Worm (Caenorhabditis elegans) whole organism, late embryonic: ENCODE measurements around the gene clp-7.

Source experiments
- C08G9.2 ChIP-seq: sonication (generic microtip); optimal IDR thresholded peaks from 2 replicates; lab custom pipeline; 2016; ENCODE audit warnings: mild to moderate bottlenecking, missing genetic modification characterization, moderate library complexity, missing compliant biosample characterization
- F13H6.1 ChIP-seq: sonication (generic microtip); optimal IDR thresholded peaks from 2 replicates; lab custom pipeline; 2016; ENCODE audit warnings: missing genetic modification characterization, missing compliant biosample characterization
- K09A11.1 ChIP-seq: sonication (generic microtip); optimal IDR thresholded peaks from 2 replicates; lab custom pipeline; 2017; ENCODE audit warnings: antibody characterized with exemption, mild to moderate bottlenecking, missing genetic modification characterization, missing compliant biosample characterization; ENCODE audit not compliant: insufficient read depth
- T23F11.4 ChIP-seq: fragments of 200-800 bp; sonication (Bioruptor generic); optimal IDR thresholded peaks from 2 replicates; lab custom pipeline; 2018; ENCODE audit warnings: mild to moderate bottlenecking, missing genetic modification characterization, missing compliant biosample characterization
- Y22D7AL.16 ChIP-seq: sonication (generic microtip); optimal IDR thresholded peaks from 2 replicates; lab custom pipeline; 2016; ENCODE audit warnings: missing genetic modification characterization, missing compliant biosample characterization
- ahr-1 ChIP-seq: sonication (generic microtip); optimal IDR thresholded peaks from 2 replicates; lab custom pipeline; 2016; ENCODE audit warnings: missing genetic modification characterization, missing compliant biosample characterization
- ama-1 ChIP-seq: fragments of 150-350 bp; optimal IDR thresholded peaks from 2 replicates; lab custom pipeline; 2014
- ceh-18 ChIP-seq: sonication (generic microtip); optimal IDR thresholded peaks from 2 replicates; lab custom pipeline; 2016; ENCODE audit warnings: missing genetic modification characterization, missing compliant biosample characterization
- ceh-19 ChIP-seq: fragments of 200-800 bp; sonication (Bioruptor generic); optimal IDR thresholded peaks from 2 replicates; lab custom pipeline; 2018; ENCODE audit warnings: mild to moderate bottlenecking, missing genetic modification characterization, missing compliant biosample characterization
- ceh-30 ChIP-seq: fragments of 150-350 bp; optimal IDR thresholded peaks from 2 replicates; lab custom pipeline; 2014; ENCODE audit warnings: missing biosample characterization, missing genetic modification characterization
- ceh-31 ChIP-seq: sonication (generic microtip); optimal IDR thresholded peaks from 2 replicates; lab custom pipeline; 2016; ENCODE audit warnings: missing genetic modification characterization, missing compliant biosample characterization
- ceh-45 ChIP-seq: fragments of 200-800 bp; sonication (Bioruptor generic); IDR thresholded peaks from 2 replicates; pipeline ENCODE4 v1.3.6; 2022; ENCODE audit warnings: missing genetic modification reagents, missing genetic modification characterization, missing compliant biosample characterization
- ceh-48 ChIP-seq: sonication (generic microtip); optimal IDR thresholded peaks from 2 replicates; lab custom pipeline; 2016; ENCODE audit warnings: missing genetic modification characterization, inconsistent platforms, missing compliant biosample characterization
- ceh-9 ChIP-seq: sonication (generic microtip); optimal IDR thresholded peaks from 2 replicates; lab custom pipeline; 2016; ENCODE audit warnings: mild to moderate bottlenecking, missing genetic modification characterization, inconsistent platforms, missing compliant biosample characterization
- che-1 ChIP-seq: sonication (generic microtip); optimal IDR thresholded peaks from 2 replicates; lab custom pipeline; 2016; ENCODE audit warnings: mild to moderate bottlenecking, missing genetic modification characterization, missing compliant biosample characterization
- dmd-4 ChIP-seq: sonication (generic microtip); optimal IDR thresholded peaks from 2 replicates; lab custom pipeline; 2016; ENCODE audit warnings: borderline replicate concordance, missing genetic modification characterization, missing compliant biosample characterization
- elt-2 ChIP-seq: sonication (generic microtip); optimal IDR thresholded peaks from 2 replicates; lab custom pipeline; 2016; ENCODE audit warnings: missing genetic modification reagents, missing genetic modification characterization, missing compliant biosample characterization
- elt-4 ChIP-seq: sonication (generic microtip); optimal IDR thresholded peaks from 2 replicates; lab custom pipeline; 2016; ENCODE audit warnings: missing genetic modification characterization, missing compliant biosample characterization
- ets-4 ChIP-seq: sonication (generic microtip); optimal IDR thresholded peaks from 2 replicates; lab custom pipeline; 2016; ENCODE audit warnings: missing genetic modification characterization, missing compliant biosample characterization
- eyg-1 ChIP-seq: sonication (generic microtip); optimal IDR thresholded peaks from 2 replicates; lab custom pipeline; 2016; ENCODE audit warnings: missing genotype, missing genetic modification characterization, missing compliant biosample characterization
- fax-1 ChIP-seq: sonication (generic microtip); optimal IDR thresholded peaks from 2 replicates; lab custom pipeline; 2016; ENCODE audit warnings: missing genotype, missing genetic modification characterization, missing compliant biosample characterization
- fkh-6 ChIP-seq: sonication (generic microtip); optimal IDR thresholded peaks from 2 replicates; lab custom pipeline; 2016; ENCODE audit warnings: missing genetic modification characterization, missing compliant biosample characterization
- hlh-15 ChIP-seq: sonication (generic microtip); optimal IDR thresholded peaks from 2 replicates; lab custom pipeline; 2016; ENCODE audit warnings: missing genetic modification characterization, missing compliant biosample characterization
- hlh-8 ChIP-seq: sonication (generic microtip); optimal IDR thresholded peaks from 2 replicates; lab custom pipeline; 2016; ENCODE audit warnings: missing genotype, missing genetic modification characterization, missing compliant biosample characterization
- lim-6 ChIP-seq: sonication (generic microtip); optimal IDR thresholded peaks from 2 replicates; lab custom pipeline; 2016; ENCODE audit warnings: missing genetic modification characterization, missing compliant biosample characterization
- mec-3 ChIP-seq: sonication (generic microtip); optimal IDR thresholded peaks from 2 replicates; lab custom pipeline; 2016; ENCODE audit warnings: borderline replicate concordance, missing genetic modification characterization, missing compliant biosample characterization
- nfya-1 ChIP-seq: sonication (generic microtip); optimal IDR thresholded peaks from 2 replicates; lab custom pipeline; 2017; ENCODE audit warnings: missing genetic modification characterization, mild to moderate bottlenecking, missing compliant biosample characterization, antibody characterized with exemption, moderate library complexity
- nhr-232 ChIP-seq: sonication (generic microtip); optimal IDR thresholded peaks from 2 replicates; lab custom pipeline; 2016; ENCODE audit warnings: missing genetic modification characterization, missing compliant biosample characterization
- npax-4 ChIP-seq: sonication (generic microtip); optimal IDR thresholded peaks from 2 replicates; lab custom pipeline; 2016; ENCODE audit warnings: missing genetic modification characterization, missing compliant biosample characterization
- odd-2 ChIP-seq: sonication (generic microtip); optimal IDR thresholded peaks from 2 replicates; lab custom pipeline; 2017; ENCODE audit warnings: antibody characterized with exemption, mild to moderate bottlenecking, missing genetic modification characterization, missing compliant biosample characterization
- pag-3 ChIP-seq: sonication (generic microtip); optimal IDR thresholded peaks from 2 replicates; lab custom pipeline; 2016; ENCODE audit warnings: missing compliant biosample characterization, missing genetic modification characterization, borderline replicate concordance
- pat-9 ChIP-seq: fragments of 200-800 bp; sonication (Bioruptor generic); optimal IDR thresholded peaks from 2 replicates; lab custom pipeline; 2018; ENCODE audit warnings: mild to moderate bottlenecking, missing genetic modification characterization, moderate library complexity, missing compliant biosample characterization
- pax-1 ChIP-seq: fragments of 150-350 bp; optimal IDR thresholded peaks from 2 replicates; lab custom pipeline; 2014; ENCODE audit warnings: missing biosample characterization, missing genetic modification characterization
- pha-2 ChIP-seq: sonication (generic microtip); optimal IDR thresholded peaks from 2 replicates; lab custom pipeline; 2017; ENCODE audit warnings: mild to moderate bottlenecking, missing genetic modification characterization, missing compliant biosample characterization
- pha-4 ChIP-seq: fragments of 150-350 bp; optimal IDR thresholded peaks from 2 replicates; lab custom pipeline; 2018; ENCODE audit warnings: missing biosample characterization, missing genetic modification reagents, missing genetic modification characterization
- pros-1 ChIP-seq: fragments of 150-350 bp; optimal IDR thresholded peaks from 2 replicates; lab custom pipeline; 2014; ENCODE audit warnings: missing biosample characterization, missing genetic modification reagents, missing genetic modification characterization
- ref-2 ChIP-seq: sonication (generic microtip); optimal IDR thresholded peaks from 2 replicates; lab custom pipeline; 2016; ENCODE audit warnings: missing genetic modification characterization, missing compliant biosample characterization
- sdc-2 ChIP-seq: sonication (generic microtip); optimal IDR thresholded peaks from 2 replicates; lab custom pipeline; 2016; ENCODE audit warnings: missing genotype, missing genetic modification characterization, missing compliant biosample characterization
- syd-9 ChIP-seq: sonication (generic microtip); optimal IDR thresholded peaks from 2 replicates; lab custom pipeline; 2016; ENCODE audit warnings: mild to moderate bottlenecking, missing genetic modification characterization, moderate library complexity, missing compliant biosample characterization
- tbx-2 ChIP-seq: sonication (generic microtip); optimal IDR thresholded peaks from 2 replicates; lab custom pipeline; 2016; ENCODE audit warnings: missing genetic modification characterization, missing compliant biosample characterization
- tbx-7 ChIP-seq: sonication (generic microtip); optimal IDR thresholded peaks from 2 replicates; lab custom pipeline; 2016; ENCODE audit warnings: missing genotype, missing genetic modification characterization, missing compliant biosample characterization
- ttx-3 ChIP-seq: sonication (generic microtip); optimal IDR thresholded peaks from 2 replicates; lab custom pipeline; 2016; ENCODE audit warnings: missing genetic modification reagents, missing genetic modification characterization, missing compliant biosample characterization
- unc-3 ChIP-seq, 2 experiments: fragments of 200-800 bp in 1 of 2; sonication (Bioruptor generic) in 1 of 2; sonication (generic microtip) in 1 of 2; conservative IDR thresholded peaks in 1 of 2; optimal IDR thresholded peaks in 1 of 2; 2 replicates each; pipeline versions ENCODE4 v1.3.6 to Lab custom; 2016 to 2022; ENCODE audit warnings: missing compliant biosample characterization in 2 of 2, missing genetic modification characterization in 2 of 2, missing genetic modification reagents in 1 of 2
- unc-42 ChIP-seq: sonication (generic microtip); optimal IDR thresholded peaks from 2 replicates; lab custom pipeline; 2016; ENCODE audit warnings: missing genotype, missing genetic modification characterization, missing compliant biosample characterization
- zip-5 ChIP-seq: sonication (generic microtip); optimal IDR thresholded peaks from 2 replicates; lab custom pipeline; 2016; ENCODE audit warnings: missing genetic modification characterization, missing compliant biosample characterization

clp-7 gene

DNA sequence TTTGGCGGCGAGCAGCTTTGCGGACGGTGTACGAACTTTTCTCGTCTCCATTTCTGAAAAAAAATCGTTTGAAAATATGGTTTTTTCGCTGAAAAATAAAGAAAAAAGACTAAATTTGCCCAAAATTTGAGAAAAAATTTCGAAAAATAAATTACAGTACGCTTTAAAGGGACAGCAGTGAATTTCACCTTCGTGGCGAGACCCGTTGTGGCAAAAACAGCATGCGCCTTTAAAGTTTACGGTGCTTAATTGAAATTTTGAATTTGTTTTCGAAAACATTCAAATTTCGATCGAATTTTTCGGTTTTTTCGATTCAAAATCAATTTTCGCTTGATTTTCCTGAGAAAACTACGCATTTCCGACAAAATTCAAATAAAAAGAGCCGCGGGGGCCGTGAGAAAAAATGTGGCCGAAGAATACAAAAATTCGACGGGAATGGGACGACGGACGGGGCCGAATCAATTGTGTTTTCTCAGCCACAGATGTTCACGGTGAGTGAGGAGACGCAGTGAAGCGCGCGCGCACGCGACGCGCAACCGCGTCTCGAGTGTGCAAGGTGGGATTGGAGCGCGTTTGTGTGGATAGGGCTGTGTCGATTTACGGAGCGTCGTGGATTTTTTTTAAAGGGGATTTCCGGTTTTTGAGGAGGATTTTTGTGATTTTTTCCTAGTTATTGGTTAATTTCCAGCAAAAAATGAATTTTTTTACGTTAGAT is 25.8 kb downstream of the clp-7 start, which contains the start of gene Y77E11A.7 (continued):
- peak; percentile 70 for TF ChIP-seq fkh-6 (tag; lab: Kevin White, UChicago)
- peak; percentile 93 for TF ChIP-seq tbx-2 (tag; lab: Kevin White, UChicago)
- TF ChIP-seq ets-4: peak; percentile 81
- TF ChIP-seq C08G9.2 (tag; lab: Kevin White, UChicago): peak; percentile 79
- TF ChIP-seq F13H6.1 (tag; lab: Kevin White, UChicago): peak; percentile 56
- TF ChIP-seq ceh-9 (tag; lab: Kevin White, UChicago): no peak
- TF ChIP-seq hlh-8 (tag; lab: Kevin White, UChicago): peak; percentile 82
- peak; percentile 55 for TF ChIP-seq sdc-2
- no peak for TF ChIP-seq che-1 (tag; lab: Kevin White, UChicago)
- no peak for TF ChIP-seq nhr-232 (tag; lab: Kevin White, UChicago)
- peak; percentile 59 for TF ChIP-seq syd-9 (tag; lab: Kevin White, UChicago)
- no peak for TF ChIP-seq ceh-19 (GFP tag; lab: Kevin White, UChicago)
- no peak for TF ChIP-seq tbx-7 (tag; lab: Kevin White, UChicago)
- peak; percentile 39 for TF ChIP-seq zip-5 (tag; lab: Kevin White, UChicago)
- no peak for TF ChIP-seq npax-4 (tag; lab: Kevin White, UChicago)
- no peak for TF ChIP-seq Y22D7AL.16
- TF ChIP-seq pha-4 (tag; lab: Kevin White, UChicago): no peak
- 0 out of 2 replicates have a peak, but pooled peaks have one; percentile 29 for TF ChIP-seq unc-3 (GFP tag; conservative IDR thresholded peaks at IDR 0.05; lab: Robert Waterston, UW)
- TF ChIP-seq unc-3 (tag; optimal IDR thresholded peaks at IDR 0.05; lab: Kevin White, UChicago): peak; percentile 45
- peak; percentile 87 for TF ChIP-seq ceh-18 (tag; lab: Kevin White, UChicago)
- peak; percentile 42 for TF ChIP-seq lim-6
- TF ChIP-seq ceh-30 (tag; lab: Kevin White, UChicago): peak; percentile 56
- TF ChIP-seq dmd-4 (tag; lab: Kevin White, UChicago): no peak
- peak; percentile 95 for TF ChIP-seq ceh-31 (tag; lab: Kevin White, UChicago)
- no peak for TF ChIP-seq fax-1 (tag; lab: Kevin White, UChicago)
- peak; percentile 94 for TF ChIP-seq unc-42 (tag; lab: Kevin White, UChicago)
- peak; percentile 94 for TF ChIP-seq pros-1
- TF ChIP-seq ceh-48 (tag; lab: Kevin White, UChicago): peak; percentile 49
- TF ChIP-seq elt-2 (tag; lab: Kevin White, UChicago): peak; percentile 25
- peak; percentile 89 for TF ChIP-seq nfya-1 (tag; lab: Kevin White, UChicago)
- TF ChIP-seq hlh-15 (tag; lab: Kevin White, UChicago): no peak
- peak; percentile 54 for TF ChIP-seq mec-3
- peak; percentile 80 for TF ChIP-seq ref-2
- TF ChIP-seq pat-9 (tag; lab: Kevin White, UChicago): no peak
- peak; percentile 46; the same call in 1 of the 2 replicates for TF ChIP-seq ceh-45 (GFP tag; lab: Robert Waterston, UW)
- TF ChIP-seq eyg-1 (tag; lab: Kevin White, UChicago): peak; percentile 38
- TF ChIP-seq ttx-3 (tag; lab: Kevin White, UChicago): no peak
- TF ChIP-seq pha-2 (tag; lab: Kevin White, UChicago): no peak
- no peak for TF ChIP-seq K09A11.1 (tag; lab: Kevin White, UChicago)
- TF ChIP-seq pag-3 (tag; lab: Kevin White, UChicago): no peak
- TF ChIP-seq, all 69 proteins: peak for 38

DNA sequence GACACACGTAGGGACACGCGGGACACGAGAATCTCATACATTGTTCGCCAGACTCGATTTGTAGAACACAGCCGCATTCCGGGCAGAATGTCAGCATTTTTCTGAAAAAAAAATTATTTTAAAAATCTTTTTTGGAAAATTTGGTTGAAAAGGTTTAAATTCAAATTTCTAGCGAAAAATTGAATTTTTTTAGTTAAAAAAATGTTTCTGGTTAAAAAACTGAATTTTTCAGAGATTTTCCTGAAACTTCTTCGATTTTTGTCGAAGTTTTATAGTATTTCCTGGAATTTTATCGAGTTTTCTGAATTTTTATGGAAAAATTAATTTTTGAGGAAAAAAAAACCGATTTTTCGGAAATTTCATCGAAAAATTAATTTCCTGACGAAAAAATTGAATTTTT is 35.8 kb downstream of the clp-7 start, which contains the start of gene rpc-11:
Gene rpc-11 (minus strand): TSS at position 101 of the 400 bp plus-strand sequence.
- TF ChIP-seq ahr-1 (tag; lab: Kevin White, UChicago) (no peak), ama-1 (lab: Kevin White, UChicago) (no peak), pax-1 (tag; lab: Kevin White, UChicago) (no peak), ceh-45 (GFP tag; lab: Robert Waterston, UW) (no peak), nhr-232 (tag; lab: Kevin White, UChicago) (no peak), hlh-8 (tag; lab: Kevin White, UChicago) (no peak), T23F11.4 (no peak), elt-4 (tag; lab: Kevin White, UChicago) (no peak), syd-9 (tag; lab: Kevin White, UChicago) (no peak), tbx-7 (tag; lab: Kevin White, UChicago) (no peak), odd-2 (tag; lab: Kevin White, UChicago) (no peak), lim-6 (no peak), mec-3 (no peak)
